Fruit fly (Drosophila melanogaster) Kc167 (cell line): ENCODE data around the gene Sh.

Experiments used
- h ChIP-seq: fragments of >200 bp; optimal IDR thresholded peaks from 3 replicates; lab custom pipeline; 2018; ENCODE audit warnings: missing external identifiers
- psq ChIP-seq: fragments of >200 bp; optimal IDR thresholded peaks from 2 replicates; lab custom pipeline; 2017; ENCODE audit warnings: missing external identifiers
- ttk ChIP-seq: sonication (Bioruptor generic); optimal IDR thresholded peaks from 2 replicates; lab custom pipeline; 2017; ENCODE audit warnings: missing external identifiers

DNA sequence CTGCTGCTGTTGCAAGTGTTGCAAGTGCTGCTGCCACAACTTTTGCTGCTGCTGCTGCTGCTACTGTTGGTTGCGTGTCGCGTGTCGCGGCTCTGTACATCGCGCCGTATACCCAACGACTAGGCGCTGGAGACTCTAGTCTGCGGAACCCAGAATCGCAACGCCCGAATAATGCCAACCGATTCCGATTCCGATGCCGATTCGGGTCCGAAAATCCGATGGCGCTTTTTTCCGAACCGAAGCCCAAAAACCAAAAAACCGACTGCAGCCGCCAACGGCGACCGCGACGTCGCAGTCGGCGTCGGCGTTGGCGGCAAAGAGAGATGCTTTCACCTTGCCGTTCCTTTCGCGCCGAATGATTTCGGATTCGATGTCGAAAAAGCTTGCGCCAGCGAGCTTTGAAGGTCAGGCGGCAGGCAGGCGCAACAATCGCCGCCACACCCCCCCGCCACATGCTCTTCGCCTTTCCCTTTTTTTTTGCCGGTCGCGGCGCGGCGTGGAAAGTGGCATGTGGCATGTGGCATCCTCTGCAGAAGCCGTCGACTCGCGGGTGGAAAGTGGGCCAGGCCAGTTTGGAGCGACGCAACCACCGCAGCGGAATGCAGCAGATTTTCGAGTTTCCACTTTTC lies at the start of gene Sh:
- no peak for TF ChIP-seq h (lab: Kevin White, UChicago)
- no peak for TF ChIP-seq psq
- no peak for TF ChIP-seq ttk (lab: Kevin White, UChicago)
